Worm (Caenorhabditis elegans) whole organism, L2 larva: ENCODE measurements around the gene C35A11.2.

Experiments
- C34F6.9 ChIP-seq: fragments of 150-350 bp; optimal IDR thresholded peaks from 2 replicates; lab custom pipeline; 2014; ENCODE audit warnings: missing biosample characterization, missing genetic modification characterization
- R02D3.7 ChIP-seq: fragments of 150-350 bp; optimal IDR thresholded peaks from 2 replicates; lab custom pipeline; 2014; ENCODE audit warnings: missing biosample characterization, missing genetic modification characterization
- Y55F3AM.14 ChIP-seq: fragments of 200-800 bp; sonication (Bioruptor generic); optimal IDR thresholded peaks from 2 replicates; lab custom pipeline; 2018; ENCODE audit warnings: mild to moderate bottlenecking, missing genetic modification characterization, missing compliant biosample characterization
- ZK546.5 ChIP-seq: sonication (generic microtip); optimal IDR thresholded peaks from 2 replicates; lab custom pipeline; 2017; ENCODE audit warnings: missing biosample characterization, missing genetic modification characterization
- alr-1 ChIP-seq: fragments of 150-350 bp; optimal IDR thresholded peaks from 2 replicates; lab custom pipeline; 2014; ENCODE audit warnings: missing biosample characterization, missing genetic modification characterization
- aly-2 ChIP-seq: fragments of 150-350 bp; optimal IDR thresholded peaks from 2 replicates; lab custom pipeline; 2014; ENCODE audit warnings: missing biosample characterization, missing genetic modification characterization
- ama-1 ChIP-seq: fragments of 150-350 bp; optimal IDR thresholded peaks from 2 replicates; lab custom pipeline; 2018; ENCODE audit warnings: inconsistent platforms
- blmp-1 ChIP-seq: sonication (generic microtip); optimal IDR thresholded peaks from 2 replicates; lab custom pipeline; 2017; ENCODE audit warnings: missing genetic modification characterization, mild to moderate bottlenecking, missing compliant biosample characterization, antibody characterized with exemption, moderate library complexity; ENCODE audit not compliant: insufficient read depth
- ceh-16 ChIP-seq: fragments of 150-350 bp; optimal IDR thresholded peaks from 2 replicates; lab custom pipeline; 2014; ENCODE audit warnings: missing biosample characterization, missing genetic modification characterization
- crh-2 ChIP-seq: sonication (generic microtip); optimal IDR thresholded peaks from 2 replicates; lab custom pipeline; 2017; ENCODE audit warnings: missing biosample characterization, missing genetic modification characterization
- dmd-4 ChIP-seq: sonication (generic microtip); optimal IDR thresholded peaks from 2 replicates; lab custom pipeline; 2017; ENCODE audit warnings: missing biosample characterization, missing genetic modification characterization
- egl-27 ChIP-seq: sonication (generic microtip); optimal IDR thresholded peaks from 3 replicates; lab custom pipeline; 2017; ENCODE audit warnings: missing biosample characterization, missing genetic modification reagents, missing genetic modification characterization
- elt-3 ChIP-seq: sonication (generic microtip); optimal IDR thresholded peaks from 2 replicates; lab custom pipeline; 2017; ENCODE audit warnings: missing biosample characterization, missing genetic modification characterization
- fos-1 ChIP-seq: fragments of 150-350 bp; optimal IDR thresholded peaks from 2 replicates; lab custom pipeline; 2014; ENCODE audit warnings: missing biosample characterization, missing genetic modification characterization
- gmeb-1 ChIP-seq: fragments of 150-350 bp; optimal IDR thresholded peaks from 2 replicates; lab custom pipeline; 2014; ENCODE audit warnings: missing biosample characterization, missing genetic modification characterization
- lin-13 ChIP-seq: fragments of 150-350 bp; optimal IDR thresholded peaks from 2 replicates; lab custom pipeline; 2014; ENCODE audit warnings: missing biosample characterization, missing genetic modification reagents, missing genetic modification characterization
- lin-39 ChIP-seq: fragments of 150-350 bp; optimal IDR thresholded peaks from 2 replicates; lab custom pipeline; 2014; ENCODE audit warnings: missing biosample characterization, missing genetic modification reagents, missing genetic modification characterization
- lsy-2 ChIP-seq, 2 experiments: fragments of 150-350 bp in 1 of 2; sonication (generic microtip) in 1 of 2; optimal IDR thresholded peaks; 2 replicates each; lab custom pipeline; 2014 to 2017; ENCODE audit warnings: missing biosample characterization in 2 of 2, missing genetic modification characterization in 2 of 2
- mab-5 ChIP-seq: fragments of 150-350 bp; optimal IDR thresholded peaks from 2 replicates; lab custom pipeline; 2014; ENCODE audit warnings: missing biosample characterization, missing genetic modification characterization
- mbf-1 ChIP-seq: sonication (generic microtip); optimal IDR thresholded peaks from 2 replicates; lab custom pipeline; 2017; ENCODE audit warnings: missing biosample characterization, missing genetic modification characterization
- nhr-11 ChIP-seq: fragments of 150-350 bp; optimal IDR thresholded peaks from 2 replicates; lab custom pipeline; 2014; ENCODE audit warnings: missing biosample characterization, missing genetic modification characterization
- nhr-12 ChIP-seq: fragments of 150-350 bp; optimal IDR thresholded peaks from 2 replicates; lab custom pipeline; 2014; ENCODE audit warnings: missing biosample characterization, missing genetic modification characterization
- nhr-129 ChIP-seq: fragments of 150-350 bp; optimal IDR thresholded peaks from 2 replicates; lab custom pipeline; 2014; ENCODE audit warnings: missing biosample characterization, missing genetic modification characterization
- nhr-21 ChIP-seq: fragments of 150-350 bp; optimal IDR thresholded peaks from 2 replicates; lab custom pipeline; 2014; ENCODE audit warnings: missing biosample characterization, missing genetic modification characterization
- nhr-25 ChIP-seq: fragments of 150-350 bp; sonication (generic microtip); optimal IDR thresholded peaks from 3 replicates; lab custom pipeline; 2014; ENCODE audit warnings: missing biosample characterization, missing genetic modification characterization
- peb-1 ChIP-seq: fragments of 150-350 bp; optimal IDR thresholded peaks from 2 replicates; lab custom pipeline; 2014; ENCODE audit warnings: missing biosample characterization, missing genetic modification characterization
- skn-1 ChIP-seq: sonication (generic microtip); optimal IDR thresholded peaks from 2 replicates; lab custom pipeline; 2017; ENCODE audit warnings: missing biosample characterization, missing genetic modification characterization
- sma-3 ChIP-seq: sonication (generic microtip); optimal IDR thresholded peaks from 2 replicates; lab custom pipeline; 2016; ENCODE audit warnings: missing genetic modification reagents, missing genetic modification characterization, missing compliant biosample characterization
- sma-9 ChIP-seq, 2 experiments: fragments of 150-350 bp in 1 of 2; sonication (generic microtip) in 1 of 2; optimal IDR thresholded peaks; 2 replicates each; lab custom pipeline; 2014 to 2016; ENCODE audit warnings: missing genetic modification characterization in 2 of 2, mild to moderate bottlenecking in 1 of 2, missing biosample characterization in 1 of 2, missing compliant biosample characterization in 1 of 2, missing genetic modification reagents in 1 of 2, moderate library complexity in 1 of 2
- unc-39 ChIP-seq: fragments of 150-350 bp; optimal IDR thresholded peaks from 2 replicates; lab custom pipeline; 2014; ENCODE audit warnings: missing biosample characterization, missing genetic modification characterization
- unc-55 ChIP-seq: fragments of 150-350 bp; sonication (generic microtip); optimal IDR thresholded peaks from 3 replicates; lab custom pipeline; 2014; ENCODE audit warnings: missing biosample characterization, missing genetic modification reagents, missing genetic modification characterization
- unc-62 ChIP-seq: fragments of 150-350 bp; optimal IDR thresholded peaks from 2 replicates; lab custom pipeline; 2014; ENCODE audit warnings: missing biosample characterization, missing genetic modification reagents, missing genetic modification characterization
- zag-1 ChIP-seq: fragments of 150-350 bp; optimal IDR thresholded peaks from 2 replicates; lab custom pipeline; 2014; ENCODE audit warnings: missing biosample characterization, missing genetic modification characterization
- ztf-1 ChIP-seq: fragments of 200-800 bp; sonication (Bioruptor generic); conservative IDR thresholded peaks from 2 replicates; pipeline ENCODE4 v1.3.6; 2022; ENCODE audit warnings: missing genetic modification characterization, missing compliant biosample characterization
- ztf-4 ChIP-seq: fragments of 150-350 bp; optimal IDR thresholded peaks from 2 replicates; lab custom pipeline; 2014; ENCODE audit warnings: missing biosample characterization, missing genetic modification characterization

The C35A11.2 gene

ce11 chrV:5403938-5404337 lies 17.8 kb downstream of the C35A11.2 start:
- TF ChIP-seq Y55F3AM.14 (peak; percentile 77), crh-2 (no peak), unc-62 (GFP tag; lab: Kevin White, UChicago) (no peak)

ce11 chrV:5405053-5405452 lies 19.0 kb downstream of the C35A11.2 start, which contains the start of gene dmsr-7:
Gene dmsr-7, plus strand, starts transcription at chrV:5405353.
- TF ChIP-seq ceh-16 (no peak), dmd-4 (no peak), sma-3 (GFP tag; lab: Kevin White, UChicago) (no peak), mab-5 (no peak), gmeb-1 (tag; lab: Kevin White, UChicago) (no peak), zag-1 (tag; lab: Kevin White, UChicago) (no peak)
- TF ChIP-seq, all 48 proteins: peak for 0

ce11 chrV:5408223-5408622 lies 22.1 kb downstream of the C35A11.2 start, which contains the start of gene C25A6.1:
Gene C25A6.1, plus strand, starts transcription at chrV:5408523.
- no peak for TF ChIP-seq Y55F3AM.14
- no peak for TF ChIP-seq elt-3 (tag; lab: Kevin White, UChicago)
- no peak for TF ChIP-seq nhr-129 (tag; lab: Kevin White, UChicago)
- TF ChIP-seq C34F6.9 = no peak
- TF ChIP-seq mab-5 = no peak
- no peak for TF ChIP-seq nhr-12 (tag; lab: Kevin White, UChicago)
- TF ChIP-seq egl-27 (tag; lab: Kevin White, UChicago) = no peak

ce11 chrV:5408921-5409320 lies 22.8 kb downstream of the C35A11.2 start:
- TF ChIP-seq lsy-2 (tag; optimal IDR thresholded peaks at IDR 0.05; lab: Kevin White, UChicago) (peak in 1 of 2 experiments; percentile 15), ztf-1 (GFP tag; lab: Robert Waterston, UW) (no peak), Y55F3AM.14 (peak; percentile 94), ama-1 (lab: Kevin White, UChicago) (no peak), unc-62 (GFP tag; lab: Kevin White, UChicago) (peak; percentile 56)

DNA sequence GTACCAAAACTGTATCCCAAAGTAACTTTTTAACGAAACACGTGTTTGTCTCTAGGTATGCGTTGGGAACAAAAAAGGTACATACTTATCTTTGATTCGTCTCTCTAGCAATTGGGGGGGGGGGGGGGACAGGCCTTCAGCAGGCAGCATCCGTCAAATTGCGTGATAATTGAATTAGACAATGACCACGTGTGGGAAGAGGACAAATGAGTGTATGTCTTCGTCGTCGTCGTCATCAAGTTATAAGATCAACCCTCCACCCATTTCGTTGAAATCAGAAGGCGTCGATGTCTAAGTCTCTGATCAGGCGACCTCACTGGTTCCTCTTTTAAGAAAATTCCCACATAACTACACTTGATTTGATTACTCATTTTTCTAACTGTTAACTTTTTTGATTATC lies 24.6 kb downstream of the C35A11.2 start, which contains the start of gene F08F3.4:
TSS of gene F08F3.4 (plus strand) at position 277 of the 400 bp plus-strand sequence.
- TF ChIP-seq nhr-25 (peak; percentile 58), Y55F3AM.14 (peak; percentile 99), sma-3 (GFP tag; lab: Kevin White, UChicago) (peak; percentile 59), blmp-1 (tag; lab: Kevin White, UChicago) (peak; percentile 11), nhr-21 (tag; lab: Kevin White, UChicago) (peak; percentile 27), unc-55 (GFP tag; lab: Kevin White, UChicago) (no peak), sma-9 (GFP tag; optimal IDR thresholded peaks at IDR 0.05; lab: Kevin White, UChicago) (peak; percentile 82), sma-9 (tag; optimal IDR thresholded peaks at IDR 0.05; lab: Kevin White, UChicago) (no peak), peb-1 (tag; lab: Kevin White, UChicago) (no peak), lsy-2 (tag; optimal IDR thresholded peaks at IDR 0.05; lab: Kevin White, UChicago) (no peak)

- TF ChIP-seq Y55F3AM.14 = no peak
- no peak for TF ChIP-seq unc-55 (GFP tag; lab: Kevin White, UChicago)
- peak; percentile 34 for TF ChIP-seq nhr-25
- no peak for TF ChIP-seq R02D3.7 (tag; lab: Kevin White, UChicago)
- TF ChIP-seq unc-39 (tag; lab: Kevin White, UChicago) = no peak
- TF ChIP-seq aly-2 (tag; lab: Kevin White, UChicago) = no peak
- no peak for TF ChIP-seq peb-1 (tag; lab: Kevin White, UChicago)
- TF ChIP-seq lin-39 (tag; lab: Kevin White, UChicago) = no peak
- peak; percentile 44 for TF ChIP-seq blmp-1 (tag; lab: Kevin White, UChicago)
- no peak for TF ChIP-seq fos-1 (tag; lab: Kevin White, UChicago)
- TF ChIP-seq alr-1 (tag; lab: Kevin White, UChicago) = no peak
- no peak for TF ChIP-seq mab-5
- no peak for TF ChIP-seq skn-1 (tag; lab: Kevin White, UChicago)
- TF ChIP-seq lsy-2 (tag; optimal IDR thresholded peaks at IDR 0.05; lab: Kevin White, UChicago) = no peak
- TF ChIP-seq nhr-11 (tag; lab: Kevin White, UChicago) = no peak
- TF ChIP-seq ztf-4 (tag; lab: Kevin White, UChicago) = no peak
- no peak for TF ChIP-seq lin-13 (GFP tag; lab: Kevin White, UChicago)
- TF ChIP-seq sma-9 (GFP tag; optimal IDR thresholded peaks at IDR 0.05; lab: Kevin White, UChicago) = peak; percentile 69
- TF ChIP-seq sma-9 (tag; optimal IDR thresholded peaks at IDR 0.05; lab: Kevin White, UChicago) = no peak
- TF ChIP-seq ama-1 (lab: Kevin White, UChicago) = no peak
- no peak for TF ChIP-seq mbf-1
- TF ChIP-seq elt-3 (tag; lab: Kevin White, UChicago) = no peak
- TF ChIP-seq dmd-4 = no peak
- no peak for TF ChIP-seq ZK546.5
Measured at ce11 chrV:5412808-5413405, 26.8 kb downstream of the C35A11.2 start, which contains the start of gene F08F3.10. Gene F08F3.10, plus strand, starts transcription at chrV:5413355.
